Fruit fly (Drosophila melanogaster): ENCODE measurements around the gene myo.

DNA sequence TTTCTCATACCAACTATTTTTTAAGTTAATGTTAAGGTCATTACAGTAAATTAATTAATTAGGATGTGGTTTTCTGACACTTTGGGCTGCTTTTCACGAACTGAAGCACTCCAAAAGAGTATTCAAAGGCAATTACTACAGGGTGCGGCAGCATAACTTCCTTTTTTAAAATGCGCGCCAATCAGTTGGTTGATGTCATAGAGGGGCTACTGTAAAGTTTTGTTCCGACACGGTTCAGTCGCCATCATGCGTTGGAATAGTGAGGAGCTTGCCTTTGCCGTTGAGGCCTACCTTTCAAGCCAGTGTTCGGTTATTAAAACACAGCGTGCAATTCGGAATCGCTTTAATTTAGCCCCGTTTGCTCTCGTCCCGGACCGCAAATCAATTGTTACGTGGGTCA lies 48.5 kb downstream of the myo start:
- TF ChIP-seq pan (optimal IDR thresholded peaks at IDR 0.05) (no peak), Dll (optimal IDR thresholded peaks at IDR 0.05) (no peak), psq (optimal IDR thresholded peaks at IDR 0.05) (no peak), CG8478 (optimal IDR thresholded peaks at IDR 0.05) (no peak), usp (GFP tag; optimal IDR thresholded peaks at IDR 0.05) (no peak), EcR (GFP tag; optimal IDR thresholded peaks at IDR 0.05) (no peak)

Measured in whole organism.